Worm (Caenorhabditis elegans): ENCODE results near the gene F59F5.3.

Gene F59F5.3

DNA sequence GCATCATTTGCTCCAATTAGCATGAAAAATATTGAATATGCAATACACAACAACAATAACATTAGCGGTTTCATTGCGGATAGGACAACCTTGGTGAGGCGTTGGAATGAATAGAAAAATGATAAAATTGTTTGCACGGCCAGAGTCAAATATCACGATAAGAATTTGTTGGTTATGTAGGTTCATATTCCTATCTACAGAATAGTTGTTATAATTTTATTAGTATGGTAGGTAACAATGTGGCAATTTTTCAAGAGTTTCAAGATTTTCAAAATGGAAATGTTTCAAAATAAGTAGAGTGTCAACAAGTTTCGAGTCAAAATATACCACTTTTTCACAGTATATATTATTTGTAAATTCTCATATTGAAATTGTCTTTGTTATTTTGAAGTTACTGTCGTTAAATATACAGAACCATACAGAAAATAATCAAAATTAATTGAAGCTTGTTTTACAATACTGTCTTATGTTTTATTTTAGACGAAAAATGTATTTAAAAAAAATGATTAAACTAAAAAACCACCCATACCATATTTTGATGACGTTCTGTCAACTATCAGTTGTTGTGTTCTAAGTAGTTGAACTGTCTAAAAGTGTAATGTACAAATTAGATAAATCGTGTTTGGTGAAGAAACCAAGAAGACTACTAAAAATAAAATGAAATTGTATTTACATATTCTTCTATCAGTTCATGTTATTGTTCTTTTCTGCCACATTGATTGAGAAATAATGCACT, at the start of gene F59F5.3, which contains the start of gene F59F5.4:
F59F5.3 (minus strand) TSS at position 101 of the 736 bp plus-strand sequence.
F59F5.4 (plus strand) TSS at position 686 of the 736 bp plus-strand sequence.
- no peak for TF ChIP-seq nhr-28 (tag; optimal IDR thresholded peaks at IDR 0.05)
- TF ChIP-seq lin-32 (GFP tag; optimal IDR thresholded peaks at IDR 0.05) = no peak
- TF ChIP-seq sptf-1 (tag; optimal IDR thresholded peaks at IDR 0.05) = no peak
- TF ChIP-seq elt-1 (tag; optimal IDR thresholded peaks at IDR 0.05; ENCODE audit: borderline replicate concordance, insufficient read depth) = no peak
- TF ChIP-seq zip-8 (tag; optimal IDR thresholded peaks at IDR 0.05) = no peak
- no peak for TF ChIP-seq nhr-12 (tag; optimal IDR thresholded peaks at IDR 0.05)
- no peak for TF ChIP-seq blmp-1 (tag; optimal IDR thresholded peaks at IDR 0.05)

DNA sequence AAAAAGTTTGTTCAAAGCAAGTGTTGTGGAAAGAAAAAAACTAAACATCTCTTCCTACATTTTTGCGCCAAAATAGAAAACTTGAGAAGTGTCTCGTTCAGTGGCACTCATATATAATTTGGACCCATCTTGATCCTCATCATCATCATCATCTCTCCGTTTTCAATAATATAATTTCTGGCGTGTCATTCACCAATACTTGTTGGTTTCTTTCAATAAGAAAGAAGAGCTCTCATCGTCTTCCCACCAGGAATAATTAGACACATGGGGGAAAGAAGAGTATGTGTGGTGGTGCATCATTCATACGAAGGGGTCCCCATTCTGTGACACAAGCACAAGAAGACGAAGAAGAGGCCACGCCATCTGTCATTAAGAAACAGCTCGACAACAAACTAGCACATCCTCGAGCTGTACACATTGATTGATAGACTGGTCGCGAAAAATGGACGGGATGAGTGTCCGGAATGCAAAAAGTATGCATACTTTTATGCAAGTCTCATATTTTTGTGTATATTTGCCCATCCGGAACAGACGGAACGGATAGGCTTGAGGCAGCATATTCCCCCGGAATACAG, 49.1 kb upstream of the F59F5.3 start:
- peak; percentile 87 for TF ChIP-seq ces-1 (GFP tag; optimal IDR thresholded peaks at IDR 0.05)
- TF ChIP-seq lsy-2 (tag; optimal IDR thresholded peaks at IDR 0.05) = no peak
- no peak for TF ChIP-seq bed-3 (GFP tag; optimal IDR thresholded peaks at IDR 0.05)
- TF ChIP-seq mls-2 (tag; optimal IDR thresholded peaks at IDR 0.05) = no peak
- no peak for TF ChIP-seq drap-1 (GFP tag; optimal IDR thresholded peaks at IDR 0.05)
- no peak for TF ChIP-seq ham-2 (GFP tag; optimal IDR thresholded peaks at IDR 0.05)
- TF ChIP-seq hlh-1 (tag; optimal IDR thresholded peaks at IDR 0.05) = no peak
- peak; percentile 76 for TF ChIP-seq cnd-1 (tag; optimal IDR thresholded peaks at IDR 0.05)
- TF ChIP-seq sem-2 (GFP tag; optimal IDR thresholded peaks at IDR 0.05) = no peak
- no peak for TF ChIP-seq nhr-28 (tag; optimal IDR thresholded peaks at IDR 0.05)
- no peak for TF ChIP-seq nhr-12 (tag; optimal IDR thresholded peaks at IDR 0.05)
- no peak for TF ChIP-seq unc-39 (tag; optimal IDR thresholded peaks at IDR 0.05)
- TF ChIP-seq unc-62 (GFP tag; optimal IDR thresholded peaks at IDR 0.05) = peak; percentile 45
- no peak for TF ChIP-seq ceh-43 (GFP tag; optimal IDR thresholded peaks at IDR 0.05)
- TF ChIP-seq ceh-83 (GFP tag; optimal IDR thresholded peaks at IDR 0.05) = no peak
- peak; percentile 5 for TF ChIP-seq lin-32 (GFP tag; optimal IDR thresholded peaks at IDR 0.05)
- TF ChIP-seq blmp-1 (tag; optimal IDR thresholded peaks at IDR 0.05) = no peak
- no peak for TF ChIP-seq sptf-1 (tag; optimal IDR thresholded peaks at IDR 0.05)

ce11 chrX:10590772-10591171, 48.6 kb upstream of the F59F5.3 start:
- TF ChIP-seq unc-62 (GFP tag; optimal IDR thresholded peaks at IDR 0.05) = no peak
- TF ChIP-seq ham-2 (GFP tag; optimal IDR thresholded peaks at IDR 0.05) = no peak
- no peak for TF ChIP-seq elt-3 (tag; optimal IDR thresholded peaks at IDR 0.05)
- TF ChIP-seq M03D4.4 (tag; optimal IDR thresholded peaks at IDR 0.05) = no peak
- no peak for TF ChIP-seq mls-2 (tag; optimal IDR thresholded peaks at IDR 0.05)
- no peak for TF ChIP-seq elt-1 (tag; optimal IDR thresholded peaks at IDR 0.05; ENCODE audit: borderline replicate concordance, insufficient read depth)
- no peak for TF ChIP-seq sptf-1 (tag; optimal IDR thresholded peaks at IDR 0.05)
- TF ChIP-seq flh-1 (GFP tag; optimal IDR thresholded peaks at IDR 0.05) = no peak
- no peak for TF ChIP-seq mab-5 (tag; optimal IDR thresholded peaks at IDR 0.05)
- no peak for TF ChIP-seq nhr-76 (tag; optimal IDR thresholded peaks at IDR 0.05)
- no peak for TF ChIP-seq blmp-1 (tag; optimal IDR thresholded peaks at IDR 0.05)
- TF ChIP-seq mep-1 (tag; optimal IDR thresholded peaks at IDR 0.05) = no peak
- no peak for TF ChIP-seq ceh-83 (GFP tag; optimal IDR thresholded peaks at IDR 0.05)
- TF ChIP-seq lsy-2 (tag; optimal IDR thresholded peaks at IDR 0.05) = no peak

- TF ChIP-seq lsy-2 (tag; optimal IDR thresholded peaks at IDR 0.05) = no peak
- TF ChIP-seq mep-1 (tag; optimal IDR thresholded peaks at IDR 0.05) = no peak
- no peak for TF ChIP-seq ceh-83 (GFP tag; optimal IDR thresholded peaks at IDR 0.05)
- TF ChIP-seq cnd-1 (tag; optimal IDR thresholded peaks at IDR 0.05) = no peak
- TF ChIP-seq nhr-2 (tag; optimal IDR thresholded peaks at IDR 0.05) = no peak
- no peak for TF ChIP-seq elt-1 (tag; optimal IDR thresholded peaks at IDR 0.05; ENCODE audit: borderline replicate concordance, insufficient read depth)
- no peak for TF ChIP-seq flh-1 (GFP tag; optimal IDR thresholded peaks at IDR 0.05)
These were observed 47.3 kb upstream of the F59F5.3 start, which contains the start of gene F57C7.4 for ce11 chrX:10589465-10589864. Gene F57C7.4 (minus strand): TSS chrX:10589565.

DNA sequence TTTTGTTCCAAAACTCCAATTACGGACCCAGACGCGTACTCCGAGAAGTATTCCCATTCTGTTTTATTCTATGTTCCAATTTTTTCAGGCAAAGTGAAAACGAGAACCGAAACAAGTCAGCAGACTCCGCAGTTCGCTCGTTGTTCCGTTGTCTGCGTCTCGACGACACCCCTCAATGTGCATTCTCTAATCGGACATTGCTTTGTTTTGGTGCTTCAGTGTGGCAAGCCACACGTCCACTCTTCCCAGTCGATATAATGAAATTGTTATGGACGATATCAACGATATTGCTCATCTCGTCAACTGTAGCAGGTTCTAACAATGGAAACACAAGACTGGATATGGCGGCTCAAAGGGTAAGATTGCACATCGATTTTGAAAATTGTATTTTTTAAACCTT, 34.7 kb upstream of the F59F5.3 start, which contains the start of gene nhx-5:
nhx-5 (plus strand) TSS at position 82 of the 400 bp plus-strand sequence.
- TF ChIP-seq nhr-28 (tag; optimal IDR thresholded peaks at IDR 0.05) (no peak), ces-1 (GFP tag; optimal IDR thresholded peaks at IDR 0.05) (peak; percentile 51)
